Worm (Caenorhabditis elegans): ENCODE data around the gene K07F5.22.

Gene K07F5.22

ce11 chrIV:9825196-9825744 is 39.6 kb upstream of the K07F5.22 start, which contains the start of gene mtr-4:
Gene mtr-4 (plus strand): TSS chrIV:9825694.
- TF ChIP-seq efl-1 (optimal IDR thresholded peaks at IDR 0.05) = peak; percentile 32 to 69
- peak; percentile 73 to 95 for TF ChIP-seq efl-1 (GFP tag; optimal IDR thresholded peaks at IDR 0.05 in 1 of 2)
- peak in 1 of 2 experiments; percentile 53 for TF ChIP-seq lsy-2 (tag; optimal IDR thresholded peaks at IDR 0.05)
- peak; percentile 9 for TF ChIP-seq xbp-1 (tag; optimal IDR thresholded peaks at IDR 0.05)
- no peak for TF ChIP-seq lir-3 (tag; optimal IDR thresholded peaks at IDR 0.05; ENCODE audit: poor library complexity)
- TF ChIP-seq tbx-2 (tag; optimal IDR thresholded peaks at IDR 0.05) = peak; percentile 2
- TF ChIP-seq fkh-8 (tag; optimal IDR thresholded peaks at IDR 0.05) = peak; percentile 8
- peak; percentile 6 for TF ChIP-seq unc-130 (tag; optimal IDR thresholded peaks at IDR 0.05)
- no peak for TF ChIP-seq egl-13 (tag; optimal IDR thresholded peaks at IDR 0.05)
- peak; percentile 25 for TF ChIP-seq swsn-7 (tag; optimal IDR thresholded peaks at IDR 0.05)
- no peak for TF ChIP-seq mab-9 (GFP tag; IDR thresholded peaks at IDR 0.05)
- peak; percentile 21 for TF ChIP-seq lin-15B (tag; optimal IDR thresholded peaks at IDR 0.05)
- TF ChIP-seq lin-35 (GFP tag; optimal IDR thresholded peaks at IDR 0.05) = peak; percentile 40 to 63
- TF ChIP-seq nhr-71 (tag; optimal IDR thresholded peaks at IDR 0.05) = peak; percentile 55
- peak; percentile 57 for TF ChIP-seq elt-2 (tag; optimal IDR thresholded peaks at IDR 0.05)
- peak; percentile 33 to 73 (median 59) for TF ChIP-seq dpl-1 (GFP tag; optimal IDR thresholded peaks at IDR 0.05)
- no peak for TF ChIP-seq ztf-4 (tag; optimal IDR thresholded peaks at IDR 0.05)

ce11 chrIV:9832586-9832985 is 32.3 kb upstream of the K07F5.22 start, which contains the start of gene kin-21:
Gene kin-21 (plus strand): TSS chrIV:9832886.
- TF ChIP-seq Y116A8C.19 (tag; optimal IDR thresholded peaks at IDR 0.05; ENCODE audit: borderline replicate concordance) (no peak), lin-14 (GFP tag; optimal IDR thresholded peaks at IDR 0.05) (no peak), ceh-63 (GFP tag; optimal IDR thresholded peaks at IDR 0.05) (no peak), alr-1 (tag; optimal IDR thresholded peaks at IDR 0.05; ENCODE audit: borderline replicate concordance) (no peak), lsy-2 (tag; optimal IDR thresholded peaks at IDR 0.05) (no peak), skn-1 (tag; optimal IDR thresholded peaks at IDR 0.05) (no peak), ceh-82 (tag; optimal IDR thresholded peaks at IDR 0.05) (no peak), nhr-77 (tag; optimal IDR thresholded peaks at IDR 0.05) (no peak), ceh-90 (tag; optimal IDR thresholded peaks at IDR 0.05) (no peak), swsn-7 (tag; optimal IDR thresholded peaks at IDR 0.05) (no peak), ceh-88 (GFP tag; IDR thresholded peaks at IDR 0.05) (no peak)

- TF ChIP-seq lin-35 (GFP tag; optimal IDR thresholded peaks at IDR 0.05) (no peak), dpl-1 (GFP tag; optimal IDR thresholded peaks at IDR 0.05) (no peak), egl-27 (tag; optimal IDR thresholded peaks at IDR 0.05) (no peak), ztf-4 (tag; optimal IDR thresholded peaks at IDR 0.05) (no peak), ama-1 (optimal IDR thresholded peaks at IDR 0.05) (no peak), ztf-11 (tag; optimal IDR thresholded peaks at IDR 0.05) (no peak), lin-15B (tag; optimal IDR thresholded peaks at IDR 0.05) (no peak), unc-30 (tag; optimal IDR thresholded peaks at IDR 0.05) (no peak), elt-2 (tag; optimal IDR thresholded peaks at IDR 0.05) (no peak), irx-1 (tag; optimal IDR thresholded peaks at IDR 0.05) (no peak), nhr-12 (tag; optimal IDR thresholded peaks at IDR 0.05) (no peak), lin-13 (GFP tag; optimal IDR thresholded peaks at IDR 0.05) (no peak), fos-1 (tag; optimal IDR thresholded peaks at IDR 0.05) (no peak)
Measured at ce11 chrIV:9833337-9833736, 31.5 kb upstream of the K07F5.22 start.

- TF ChIP-seq lin-35 (GFP tag; optimal IDR thresholded peaks at IDR 0.05) (no peak), nhr-28 (tag; optimal IDR thresholded peaks at IDR 0.05) (no peak), ceh-63 (GFP tag; optimal IDR thresholded peaks at IDR 0.05) (no peak)
Measured at ce11 chrIV:9836317-9836716, 28.6 kb upstream of the K07F5.22 start, which contains the start of gene msp-81. Gene msp-81 (minus strand): TSS chrIV:9836417.
